Fruit fly (Drosophila melanogaster): Measurements from ENCODE around the gene tho2.

DNA sequence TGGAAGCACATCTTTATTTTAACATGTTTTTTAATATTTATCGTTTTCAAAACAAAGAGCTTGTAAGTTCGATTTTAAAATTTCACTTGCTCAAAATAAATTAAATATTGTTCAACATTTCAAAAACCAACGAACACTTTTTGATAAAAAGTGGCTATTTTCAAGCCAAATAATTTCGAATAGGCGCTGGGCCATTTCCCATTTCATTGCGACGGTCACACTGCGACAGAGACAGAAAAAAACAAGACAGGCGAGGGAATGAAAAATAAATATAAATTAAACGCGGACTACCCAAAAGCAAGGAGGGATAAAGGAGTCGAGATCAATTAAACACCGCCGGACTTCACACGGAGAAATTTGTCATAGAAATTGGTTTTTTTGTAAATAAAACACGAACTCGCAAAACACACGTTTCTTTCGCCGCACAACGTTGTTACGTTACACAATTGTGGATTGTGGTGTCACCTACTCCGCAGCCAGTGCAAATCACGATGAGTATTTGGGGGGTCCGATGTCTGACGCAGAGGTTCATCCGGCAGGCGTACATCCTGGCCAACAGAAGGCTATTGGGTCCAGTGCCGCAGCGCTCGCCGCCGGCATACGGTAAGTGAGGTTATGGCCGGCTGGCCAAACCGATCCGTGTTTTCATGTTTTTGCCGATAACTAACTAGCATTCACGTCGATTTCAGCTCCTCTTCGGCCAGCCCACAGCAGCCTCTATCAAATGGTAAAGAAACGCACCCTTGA is 6.7 kb upstream of the tho2 start, which contains the start of gene AIF:
- TF ChIP-seq CG8478 (optimal IDR thresholded peaks at IDR 0.05) (no peak), CTCF (optimal IDR thresholded peaks at IDR 0.05) (peak in 1 of 2 experiments; percentile 19)
